Fruit fly (Drosophila melanogaster) whole organism, embryonic: ENCODE data around the gene Rexo5.

Experiments
- ATbp ChIP-seq: fragments of 200-800 bp; sonication (Bioruptor generic); optimal IDR thresholded peaks from 2 replicates; lab custom pipeline; 2017; ENCODE audit warnings: missing biosample characterization, mild to moderate bottlenecking, missing genetic modification characterization, missing genetic modification reagents
- Antp ChIP-seq: fragments of 200-800 bp; sonication (Bioruptor generic); optimal IDR thresholded peaks from 3 replicates; lab custom pipeline; 2016; ENCODE audit warnings: missing biosample characterization, missing genetic modification characterization
- Atf-2 ChIP-seq: fragments of 200-800 bp; sonication (Bioruptor generic); optimal IDR thresholded peaks from 2 replicates; lab custom pipeline; 2016; ENCODE audit warnings: missing biosample characterization, missing genetic modification characterization
- Bteb2 ChIP-seq: fragments of 200-800 bp; sonication (Bioruptor generic); optimal IDR thresholded peaks from 2 replicates; lab custom pipeline; 2016; ENCODE audit warnings: missing biosample characterization, missing genetic modification characterization
- CG10321 ChIP-seq: fragments of 200-800 bp; sonication (Bioruptor generic); IDR thresholded peaks from 2 replicates; pipeline ENCODE4 v1.3.6; 2022; ENCODE audit warnings: missing biosample characterization, missing genetic modification characterization
- CG11696 ChIP-seq: fragments of 200-800 bp; sonication (Bioruptor generic); IDR thresholded peaks from 2 replicates; pipeline ENCODE4 v1.3.6; 2022; ENCODE audit warnings: missing biosample characterization, missing genetic modification characterization
- CG12071 ChIP-seq: fragments of 200-800 bp; sonication (Bioruptor generic); optimal IDR thresholded peaks from 3 replicates; lab custom pipeline; 2018; ENCODE audit warnings: missing biosample characterization, mild to moderate bottlenecking, missing genetic modification characterization
- CG12219 ChIP-seq: fragments of 200-800 bp; sonication (Bioruptor generic); optimal IDR thresholded peaks from 3 replicates; lab custom pipeline; 2018; ENCODE audit warnings: missing biosample characterization, mild to moderate bottlenecking, missing genetic modification characterization
- CG12744 ChIP-seq: fragments of 200-800 bp; sonication (Bioruptor generic); optimal IDR thresholded peaks from 2 replicates; lab custom pipeline; 2016; ENCODE audit warnings: missing biosample characterization, missing genetic modification characterization
- CG12769 ChIP-seq: fragments of 200-800 bp; sonication (Bioruptor generic); optimal IDR thresholded peaks from 2 replicates; lab custom pipeline; 2019; ENCODE audit warnings: missing biosample characterization, mild to moderate bottlenecking, missing genetic modification characterization, moderate library complexity
- CG13296 ChIP-seq: fragments of 200-800 bp; sonication (Bioruptor generic); optimal IDR thresholded peaks from 3 replicates; lab custom pipeline; 2018; ENCODE audit warnings: missing biosample characterization, mild to moderate bottlenecking, missing genetic modification characterization
- CG13424 ChIP-seq: fragments of 200-800 bp; sonication (Bioruptor generic); optimal IDR thresholded peaks from 2 replicates; lab custom pipeline; 2019; ENCODE audit warnings: missing biosample characterization, mild to moderate bottlenecking, missing genetic modification characterization, moderate library complexity
- CG14441 ChIP-seq: fragments of 200-800 bp; sonication (Bioruptor generic); IDR thresholded peaks from 2 replicates; pipeline ENCODE4 v1.3.6; 2022; ENCODE audit warnings: missing biosample characterization, missing genetic modification characterization
- CG16779 ChIP-seq: fragments of 200-800 bp; sonication (Bioruptor generic); IDR thresholded peaks from 2 replicates; pipeline ENCODE4 v1.3.6; 2022; ENCODE audit warnings: missing biosample characterization, missing genetic modification characterization
- CG16813 ChIP-seq: fragments of 200-800 bp; sonication (Bioruptor generic); IDR thresholded peaks from 3 replicates; pipeline ENCODE4 v1.3.6; 2022; ENCODE audit warnings: missing biosample characterization, missing genetic modification characterization; ENCODE audit not compliant: partially characterized antibody
- CG18764 ChIP-seq: fragments of 200-800 bp; sonication (Bioruptor generic); optimal IDR thresholded peaks from 3 replicates; lab custom pipeline; 2016; ENCODE audit warnings: missing biosample characterization, missing genetic modification characterization
- CG2678 ChIP-seq: fragments of 200-800 bp; sonication (Bioruptor generic); optimal IDR thresholded peaks from 3 replicates; lab custom pipeline; 2019; ENCODE audit warnings: missing biosample characterization, mild to moderate bottlenecking, missing genetic modification characterization, moderate library complexity
- CG30431 ChIP-seq: fragments of 200-800 bp; sonication (Bioruptor generic); optimal IDR thresholded peaks from 2 replicates; lab custom pipeline; 2017; ENCODE audit warnings: missing biosample characterization, missing genetic modification characterization
- CG31441 ChIP-seq: fragments of 200-800 bp; sonication (Bioruptor generic); IDR thresholded peaks from 2 replicates; pipeline ENCODE4 v1.3.6; 2022; ENCODE audit warnings: missing biosample characterization, missing genetic modification characterization
- CG3281 ChIP-seq: fragments of 200-800 bp; sonication (Bioruptor generic); optimal IDR thresholded peaks from 3 replicates; lab custom pipeline; 2017; ENCODE audit warnings: missing biosample characterization, mild to moderate bottlenecking, missing genetic modification characterization
- CG4730 ChIP-seq: fragments of 200-800 bp; sonication (Bioruptor generic); IDR thresholded peaks from 2 replicates; pipeline ENCODE4 v1.3.6; 2022; ENCODE audit warnings: missing biosample characterization, missing genetic modification characterization
- CG4820 ChIP-seq: fragments of 200-800 bp; sonication (Bioruptor generic); optimal IDR thresholded peaks from 3 replicates; lab custom pipeline; 2016; ENCODE audit warnings: missing biosample characterization, missing genetic modification characterization
- CG5180 ChIP-seq: fragments of 200-800 bp; sonication (Bioruptor generic); optimal IDR thresholded peaks from 3 replicates; lab custom pipeline; 2017; ENCODE audit warnings: missing biosample characterization, missing genetic modification characterization, mild to moderate bottlenecking, moderate library complexity, missing genetic modification reagents
- CG6813 ChIP-seq: fragments of 200-800 bp; sonication (Bioruptor generic); optimal IDR thresholded peaks from 2 replicates; lab custom pipeline; 2017; ENCODE audit warnings: missing biosample characterization, missing genetic modification characterization, mild to moderate bottlenecking, moderate library complexity, missing genetic modification reagents
- CG7987 ChIP-seq: fragments of 200-800 bp; sonication (Bioruptor generic); optimal IDR thresholded peaks from 2 replicates; lab custom pipeline; 2018; ENCODE audit warnings: missing biosample characterization, mild to moderate bottlenecking, missing genetic modification characterization, moderate library complexity
- Dll ChIP-seq: fragments of 200-800 bp; sonication (Bioruptor generic); IDR thresholded peaks from 4 replicates; pipeline ENCODE4 v1.3.6; 2022; ENCODE audit warnings: missing biosample characterization, missing genetic modification characterization; ENCODE audit not compliant: partially characterized antibody
- Hmr ChIP-seq: fragments of 200-800 bp; sonication (Bioruptor generic); optimal IDR thresholded peaks from 3 replicates; lab custom pipeline; 2017; ENCODE audit warnings: mild to moderate bottlenecking, missing biosample characterization, missing genetic modification reagents, missing genetic modification characterization
- Hr39 ChIP-seq: fragments of >200 bp; optimal IDR thresholded peaks from 2 replicates; lab custom pipeline; 2017
- Mad ChIP-seq: fragments of 200-800 bp; sonication (Bioruptor generic); optimal IDR thresholded peaks from 2 replicates; lab custom pipeline; 2016; ENCODE audit warnings: missing biosample characterization, missing genetic modification characterization
- Oli ChIP-seq: fragments of 200-800 bp; sonication (Bioruptor generic); optimal IDR thresholded peaks from 2 replicates; lab custom pipeline; 2018; ENCODE audit warnings: missing biosample characterization, mild to moderate bottlenecking, missing genetic modification characterization, moderate library complexity
- Rx ChIP-seq: fragments of 200-800 bp; sonication (Bioruptor generic); IDR thresholded peaks from 2 replicates; pipeline ENCODE4 v1.3.6; 2022; ENCODE audit warnings: missing biosample characterization, missing genetic modification characterization
- Six4 ChIP-seq: fragments of 200-800 bp; sonication (Bioruptor generic); optimal IDR thresholded peaks from 2 replicates; lab custom pipeline; 2016; ENCODE audit warnings: missing biosample characterization, missing genetic modification characterization
- amos ChIP-seq: fragments of 200-800 bp; sonication (Bioruptor generic); IDR thresholded peaks from 2 replicates; pipeline ENCODE4 v1.3.6; 2022; ENCODE audit warnings: missing biosample characterization, missing genetic modification characterization; ENCODE audit not compliant: partially characterized antibody
- chn ChIP-seq: fragments of 200-800 bp; sonication (Bioruptor generic); optimal IDR thresholded peaks from 2 replicates; lab custom pipeline; 2016; ENCODE audit warnings: missing biosample characterization, missing genetic modification characterization
- crc ChIP-seq: fragments of 200-800 bp; sonication (Bioruptor generic); optimal IDR thresholded peaks from 2 replicates; lab custom pipeline; 2016; ENCODE audit warnings: missing biosample characterization, missing genetic modification characterization
- fu2 ChIP-seq: fragments of 200-800 bp; sonication (Bioruptor generic); optimal IDR thresholded peaks from 2 replicates; lab custom pipeline; 2016; ENCODE audit warnings: missing biosample characterization, missing genetic modification characterization
- hkb ChIP-seq, 2 experiments: fragments of 200-800 bp in 1 of 2; fragments of >200 bp in 1 of 2; sonication (Bioruptor generic) in 1 of 2; IDR thresholded peaks in 1 of 2; optimal IDR thresholded peaks in 1 of 2; 2 replicates each; pipeline versions ENCODE4 v1.3.6 to Lab custom; 2017 to 2022; ENCODE audit warnings: missing biosample characterization in 1 of 2, missing genetic modification characterization in 1 of 2
- jigr1 ChIP-seq: fragments of 200-800 bp; sonication (Bioruptor generic); IDR thresholded peaks from 3 replicates; pipeline ENCODE4 v1.3.6; 2022; ENCODE audit warnings: missing biosample characterization, missing genetic modification characterization
- maf-S ChIP-seq: fragments of 200-800 bp; sonication (Bioruptor generic); optimal IDR thresholded peaks from 2 replicates; lab custom pipeline; 2016; ENCODE audit warnings: missing biosample characterization, missing genetic modification characterization
- mam ChIP-seq: fragments of 200-800 bp; sonication (Bioruptor generic); optimal IDR thresholded peaks from 3 replicates; lab custom pipeline; 2016; ENCODE audit warnings: missing biosample characterization, missing genetic modification characterization
- mirr ChIP-seq: fragments of 200-800 bp; sonication (Bioruptor generic); optimal IDR thresholded peaks from 3 replicates; lab custom pipeline; 2018; ENCODE audit warnings: missing biosample characterization, mild to moderate bottlenecking, missing genetic modification characterization
- nau ChIP-seq: fragments of 200-800 bp; sonication (Bioruptor generic); optimal IDR thresholded peaks from 3 replicates; lab custom pipeline; 2017; ENCODE audit warnings: missing biosample characterization, mild to moderate bottlenecking, missing genetic modification characterization, missing genetic modification reagents
- prd ChIP-seq, 3 experiments: fragments of >200 bp in 2 of 3; fragments of 200-800 bp in 1 of 3; sonication (Bioruptor generic) in 1 of 3; optimal IDR thresholded peaks in 2 of 3; IDR thresholded peaks in 1 of 3; 2 replicates in 2 of 3; 3 replicates in 1 of 3; pipeline versions ENCODE4 v1.3.6 to Lab custom; 2017 to 2022; ENCODE audit warnings: missing biosample characterization in 1 of 3, missing genetic modification characterization in 1 of 3
- seq ChIP-seq: fragments of 200-800 bp; sonication (Bioruptor generic); IDR thresholded peaks from 2 replicates; pipeline ENCODE4 v1.3.6; 2022; ENCODE audit warnings: missing biosample characterization, missing genetic modification characterization
- sisA ChIP-seq: fragments of 200-800 bp; sonication (Bioruptor generic); IDR thresholded peaks from 2 replicates; pipeline ENCODE4 v1.3.6; 2022; ENCODE audit warnings: missing biosample characterization, missing genetic modification characterization
- so ChIP-seq: fragments of 200-800 bp; sonication (Bioruptor generic); IDR thresholded peaks from 3 replicates; pipeline ENCODE4 v1.3.6; 2022; ENCODE audit warnings: missing biosample characterization, missing genetic modification characterization
- tx ChIP-seq: fragments of 200-800 bp; sonication (Bioruptor generic); optimal IDR thresholded peaks from 2 replicates; lab custom pipeline; 2016; ENCODE audit warnings: missing biosample characterization, missing genetic modification characterization
- vfl ChIP-seq: fragments of 200-800 bp; sonication (Bioruptor generic); optimal IDR thresholded peaks from 2 replicates; lab custom pipeline; 2016; ENCODE audit warnings: missing biosample characterization, missing genetic modification characterization
- yki ChIP-seq: fragments of >200 bp; optimal IDR thresholded peaks from 3 replicates; lab custom pipeline; 2018
- zfh2 ChIP-seq: fragments of 200-800 bp; sonication (Bioruptor generic); optimal IDR thresholded peaks from 2 replicates; lab custom pipeline; 2016; ENCODE audit warnings: missing biosample characterization, missing genetic modification characterization

The Rexo5 gene

dm6 chr3L:6576709-6577108 is 26.8 kb upstream of the Rexo5 start (continued):
- TF ChIP-seq maf-S (GFP tag; lab: Kevin White, UChicago) (peak; percentile 7), prd (optimal IDR thresholded peaks at IDR 0.05; lab: Kevin White, UChicago) (no peak), prd (GFP tag; IDR thresholded peaks at IDR 0.05; lab: Robert Waterston, UW) (peak; percentile 79), zfh2 (GFP tag; lab: Kevin White, UChicago) (no peak), CG4730 (GFP tag; lab: Robert Waterston, UW) (peak; percentile 73), CG5180 (GFP tag; lab: Kevin White, UChicago) (peak; percentile 39), CG12219 (GFP tag; lab: Kevin White, UChicago) (peak; percentile 68), CG12071 (GFP tag; lab: Kevin White, UChicago) (peak; percentile 77), CG16813 (GFP tag; lab: Robert Waterston, UW) (no peak), CG11696 (peak; percentile 53; the same call in 1 of the 2 replicates), CG3281 (GFP tag; lab: Kevin White, UChicago) (peak; percentile 68), CG30431 (GFP tag; lab: Kevin White, UChicago) (peak; percentile 10), seq (GFP tag; lab: Robert Waterston, UW) (peak; percentile 65), mam (GFP tag; lab: Kevin White, UChicago) (peak; percentile 62), jigr1 (peak; percentile 60; the same call in 1 of the 3 replicates), crc (GFP tag; lab: Kevin White, UChicago) (peak; percentile 36), CG6813 (GFP tag; lab: Kevin White, UChicago) (peak; percentile 54), ATbp (peak; percentile 13), CG7987 (GFP tag; lab: Kevin White, UChicago) (no peak), CG12744 (GFP tag; lab: Kevin White, UChicago) (peak; percentile 3), Antp (GFP tag; lab: Kevin White, UChicago) (peak; percentile 22), hkb (optimal IDR thresholded peaks at IDR 0.05; lab: Kevin White, UChicago) (no peak), hkb (GFP tag; IDR thresholded peaks at IDR 0.05; lab: Robert Waterston, UW) (peak; percentile 72; the same call in 1 of the 2 replicates), CG4820 (GFP tag; lab: Kevin White, UChicago) (peak; percentile 46), sisA (GFP tag; lab: Robert Waterston, UW) (peak; percentile 62), CG13424 (peak; percentile 68), CG14441 (GFP tag; lab: Robert Waterston, UW) (peak; percentile 82), chn (GFP tag; lab: Kevin White, UChicago) (peak; percentile 18), Atf-2 (peak; percentile 13), mirr (no peak), Bteb2 (GFP tag; lab: Kevin White, UChicago) (peak; percentile 46), CG2678 (tag; lab: Kevin White, UChicago) (peak; percentile 81), vfl (no peak), Hr39 (no peak), yki (lab: Kevin White, UChicago) (no peak), tx (GFP tag; lab: Kevin White, UChicago) (peak; percentile 40), amos (GFP tag; lab: Robert Waterston, UW) (no peak), so (GFP tag; lab: Robert Waterston, UW) (peak; percentile 76; the same call in 2 of the 3 replicates), CG10321 (0 out of 2 replicates have a peak, but pooled peaks have one; percentile 21), CG31441 (GFP tag; lab: Robert Waterston, UW) (peak; percentile 58), CG18764 (GFP tag; lab: Kevin White, UChicago) (no peak), Six4 (peak; percentile 45), Hmr (GFP tag; lab: Kevin White, UChicago) (peak; percentile 46), Dll (no peak), CG13296 (GFP tag; lab: Kevin White, UChicago) (peak; percentile 57), Mad (GFP tag; lab: Kevin White, UChicago) (peak; percentile 34), Oli (tag; lab: Kevin White, UChicago) (peak; percentile 83), CG12769 (tag; lab: Kevin White, UChicago) (peak; percentile 85), Rx (GFP tag; lab: Robert Waterston, UW) (peak; percentile 76), fu2 (GFP tag; lab: Kevin White, UChicago) (peak; percentile 32), nau (peak; percentile 30), CG16779 (0 out of 2 replicates have a peak, but pooled peaks have one; percentile 30)
